Fruit fly (Drosophila melanogaster) Kc167 (cell line): ENCODE measurements around the gene senju.

Experiments used
- Myc ChIP-seq: fragments of >200 bp; optimal IDR thresholded peaks from 2 replicates; lab custom pipeline; 2017; ENCODE audit warnings: missing external identifiers
- ttk ChIP-seq: sonication (Bioruptor generic); optimal IDR thresholded peaks from 2 replicates; lab custom pipeline; 2017; ENCODE audit warnings: missing external identifiers

DNA sequence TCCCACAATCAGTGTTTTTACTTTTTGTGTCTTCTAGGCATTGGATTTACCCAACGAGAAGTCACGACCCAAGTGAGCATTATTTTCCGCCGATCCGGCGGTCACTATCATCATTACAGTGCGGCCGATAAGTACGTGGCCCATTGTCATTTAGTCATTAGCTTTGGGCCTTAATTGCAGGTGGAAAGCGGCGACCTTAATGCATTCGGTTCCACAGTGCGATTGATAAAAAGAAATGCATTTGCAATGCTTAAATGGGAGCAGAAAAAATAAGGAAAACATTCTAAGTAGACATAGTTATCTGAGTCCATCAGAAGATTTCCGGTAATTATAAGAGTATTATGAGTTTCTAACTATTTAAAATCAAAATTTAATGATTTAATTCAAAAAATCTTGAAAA lies 39.5 kb downstream of the senju start:
- TF ChIP-seq Myc (lab: Kevin White, UChicago): no peak
- no peak for TF ChIP-seq ttk (lab: Kevin White, UChicago)
